Worm (Caenorhabditis elegans) whole organism, L1 larva: ENCODE data around the gene F42G10.1.

Experiments
- nhr-77 ChIP-seq: fragments of 150-350 bp; optimal IDR thresholded peaks from 2 replicates; lab custom pipeline; 2014; ENCODE audit warnings: missing biosample characterization, missing genetic modification characterization
- unc-86 ChIP-seq: sonication (generic microtip); optimal IDR thresholded peaks from 2 replicates; lab custom pipeline; 2016; ENCODE audit warnings: missing genetic modification characterization, missing compliant biosample characterization
- zag-1 ChIP-seq: fragments of 150-350 bp; optimal IDR thresholded peaks from 2 replicates; lab custom pipeline; 2014; ENCODE audit warnings: missing biosample characterization, missing genetic modification characterization

- TF ChIP-seq zag-1 (no peak), unc-86 (no peak), nhr-77 (tag; lab: Kevin White, UChicago) (no peak)
Observed at ce11 chrX:10053742-10054409, 31.9 kb upstream of the F42G10.1 start, which contains the start of gene cbs-1.
